Fruit fly (Drosophila melanogaster) whole organism, embryonic: ENCODE data around the gene CG46464.
A peak's percentile ranks its signal among the peaks of the same experiment; 100 is the strongest.

ENCODE experiments used
- Antp ChIP-seq: fragments of 200-800 bp; sonication (Bioruptor generic); optimal IDR thresholded peaks from 3 replicates; lab custom pipeline; 2016; ENCODE audit warnings: missing biosample characterization, missing genetic modification characterization
- Blimp-1 ChIP-seq: fragments of 200-800 bp; sonication (Bioruptor generic); optimal IDR thresholded peaks from 3 replicates; lab custom pipeline; 2018; ENCODE audit warnings: missing biosample characterization, missing genetic modification characterization, mild to moderate bottlenecking, moderate library complexity, missing genetic modification reagents
- CG10147 ChIP-seq: fragments of 200-800 bp; sonication (Bioruptor generic); optimal IDR thresholded peaks from 2 replicates; lab custom pipeline; 2019; ENCODE audit warnings: missing biosample characterization, mild to moderate bottlenecking, missing genetic modification characterization, moderate library complexity
- CG10979 ChIP-seq: fragments of 200-800 bp; sonication (Bioruptor generic); optimal IDR thresholded peaks from 2 replicates; lab custom pipeline; 2018; ENCODE audit warnings: missing biosample characterization, mild to moderate bottlenecking, missing genetic modification characterization, moderate library complexity
- CG11504 ChIP-seq: fragments of 200-800 bp; sonication (Bioruptor generic); optimal IDR thresholded peaks from 3 replicates; lab custom pipeline; 2019; ENCODE audit warnings: missing biosample characterization, mild to moderate bottlenecking, missing genetic modification characterization, moderate library complexity
- CG12071 ChIP-seq: fragments of 200-800 bp; sonication (Bioruptor generic); optimal IDR thresholded peaks from 3 replicates; lab custom pipeline; 2018; ENCODE audit warnings: missing biosample characterization, mild to moderate bottlenecking, missing genetic modification characterization
- CG12744 ChIP-seq: fragments of 200-800 bp; sonication (Bioruptor generic); optimal IDR thresholded peaks from 2 replicates; lab custom pipeline; 2016; ENCODE audit warnings: missing biosample characterization, missing genetic modification characterization
- CG14441 ChIP-seq: fragments of 200-800 bp; sonication (Bioruptor generic); IDR thresholded peaks from 2 replicates; pipeline ENCODE4 v1.3.6; 2022; ENCODE audit warnings: missing biosample characterization, missing genetic modification characterization
- CG15696 ChIP-seq: fragments of 200-800 bp; sonication (Bioruptor generic); optimal IDR thresholded peaks from 2 replicates; lab custom pipeline; 2019; ENCODE audit warnings: missing biosample characterization, mild to moderate bottlenecking, missing genetic modification characterization, moderate library complexity
- CG16815 ChIP-seq: fragments of 200-800 bp; sonication (Bioruptor generic); optimal IDR thresholded peaks from 3 replicates; lab custom pipeline; 2017; ENCODE audit warnings: missing biosample characterization, mild to moderate bottlenecking, missing genetic modification characterization
- CG18262 ChIP-seq: fragments of 200-800 bp; optimal IDR thresholded peaks from 3 replicates; lab custom pipeline; 2019; ENCODE audit warnings: missing biosample characterization, mild to moderate bottlenecking, missing genetic modification characterization, moderate library complexity
- CG31388 ChIP-seq: fragments of 200-800 bp; sonication (Bioruptor generic); optimal IDR thresholded peaks from 2 replicates; lab custom pipeline; 2016; ENCODE audit warnings: missing biosample characterization, missing genetic modification characterization
- CG3281 ChIP-seq: fragments of 200-800 bp; sonication (Bioruptor generic); optimal IDR thresholded peaks from 3 replicates; lab custom pipeline; 2017; ENCODE audit warnings: missing biosample characterization, mild to moderate bottlenecking, missing genetic modification characterization
- CG4328 ChIP-seq: fragments of 200-800 bp; sonication (Bioruptor generic); optimal IDR thresholded peaks from 3 replicates; lab custom pipeline; 2017; ENCODE audit warnings: missing biosample characterization, missing genetic modification reagents, missing genetic modification characterization
- CG7839 ChIP-seq: fragments of 200-800 bp; sonication (Bioruptor generic); optimal IDR thresholded peaks from 3 replicates; lab custom pipeline; 2018; ENCODE audit warnings: missing biosample characterization, mild to moderate bottlenecking, missing genetic modification characterization, moderate library complexity
- CG8924 ChIP-seq: fragments of 200-800 bp; optimal IDR thresholded peaks from 3 replicates; lab custom pipeline; 2019; ENCODE audit warnings: missing biosample characterization, mild to moderate bottlenecking, missing genetic modification characterization, moderate library complexity
- CG9609 ChIP-seq: fragments of 200-800 bp; sonication (Bioruptor generic); optimal IDR thresholded peaks from 3 replicates; lab custom pipeline; 2016; ENCODE audit warnings: missing biosample characterization, missing genetic modification characterization
- CG9727 ChIP-seq: fragments of 200-800 bp; sonication (Bioruptor generic); optimal IDR thresholded peaks from 3 replicates; lab custom pipeline; 2017; ENCODE audit warnings: missing biosample characterization, mild to moderate bottlenecking, missing genetic modification characterization
- CG9932 ChIP-seq: fragments of 200-800 bp; sonication (Bioruptor generic); IDR thresholded peaks from 2 replicates; pipeline ENCODE4 v1.3.6; 2022; ENCODE audit warnings: missing biosample characterization, missing genetic modification characterization
- Chrac-16 ChIP-seq: fragments of 200-800 bp; sonication (Bioruptor generic); optimal IDR thresholded peaks from 3 replicates; lab custom pipeline; 2016; ENCODE audit warnings: missing biosample characterization, missing genetic modification characterization
- CoRest ChIP-seq: fragments of 200-800 bp; sonication (Bioruptor generic); optimal IDR thresholded peaks from 3 replicates; lab custom pipeline; 2018; ENCODE audit warnings: missing biosample characterization, mild to moderate bottlenecking, missing genetic modification characterization, moderate library complexity
- D ChIP-seq, 2 experiments: fragments of 200-800 bp in 1 of 2; fragments of >200 bp in 1 of 2; sonication (Bioruptor generic) in 1 of 2; optimal IDR thresholded peaks; 2 replicates in 1 of 2; 3 replicates in 1 of 2; lab custom pipeline; 2017; ENCODE audit warnings: mild to moderate bottlenecking in 1 of 2, missing biosample characterization in 1 of 2, missing genetic modification characterization in 1 of 2, missing genetic modification reagents in 1 of 2
- D19B ChIP-seq: fragments of 200-800 bp; sonication (Bioruptor generic); optimal IDR thresholded peaks from 2 replicates; lab custom pipeline; 2017; ENCODE audit warnings: missing biosample characterization, mild to moderate bottlenecking, missing genetic modification characterization
- E2f1 ChIP-seq: fragments of 200-800 bp; sonication (Bioruptor generic); IDR thresholded peaks from 2 replicates; pipeline ENCODE4 v1.3.6; 2022; ENCODE audit warnings: missing biosample characterization, missing genetic modification characterization
- Gsc ChIP-seq: fragments of 200-800 bp; sonication (Bioruptor generic); IDR thresholded peaks from 2 replicates; pipeline ENCODE4 v1.3.6; 2022; ENCODE audit warnings: missing biosample characterization, missing genetic modification characterization
- HLH54F ChIP-seq: fragments of 200-800 bp; sonication (Bioruptor generic); optimal IDR thresholded peaks from 3 replicates; lab custom pipeline; 2016; ENCODE audit warnings: missing biosample characterization, missing genetic modification characterization
- HLHmδ ChIP-seq: fragments of 200-800 bp; sonication (Bioruptor generic); optimal IDR thresholded peaks from 2 replicates; lab custom pipeline; 2018; ENCODE audit warnings: missing biosample characterization, mild to moderate bottlenecking, missing genetic modification characterization, moderate library complexity
- Hr3 ChIP-seq: fragments of 200-800 bp; sonication (Bioruptor generic); optimal IDR thresholded peaks from 3 replicates; lab custom pipeline; 2016; ENCODE audit warnings: missing biosample characterization, missing genetic modification characterization
- NFAT ChIP-seq: fragments of 200-800 bp; sonication (Bioruptor generic); IDR thresholded peaks from 2 replicates; pipeline ENCODE4 v1.3.6; 2022; ENCODE audit warnings: missing biosample characterization, missing genetic modification characterization
- Oli ChIP-seq: fragments of 200-800 bp; sonication (Bioruptor generic); optimal IDR thresholded peaks from 2 replicates; lab custom pipeline; 2018; ENCODE audit warnings: missing biosample characterization, mild to moderate bottlenecking, missing genetic modification characterization, moderate library complexity
- Scr ChIP-seq: fragments of 200-800 bp; sonication (Bioruptor generic); IDR thresholded peaks from 2 replicates; pipeline ENCODE4 v1.3.6; 2022; ENCODE audit warnings: missing biosample characterization, missing genetic modification characterization; ENCODE audit not compliant: partially characterized antibody
- az2 ChIP-seq: fragments of 200-800 bp; sonication (Bioruptor generic); optimal IDR thresholded peaks from 3 replicates; lab custom pipeline; 2016; ENCODE audit warnings: missing biosample characterization, missing genetic modification characterization
- cad ChIP-seq: fragments of >200 bp; optimal IDR thresholded peaks from 2 replicates; lab custom pipeline; 2017; ENCODE audit warnings: missing biosample characterization, missing genetic modification characterization
- cato ChIP-seq: fragments of 200-800 bp; sonication (Bioruptor generic); optimal IDR thresholded peaks from 2 replicates; lab custom pipeline; 2016; ENCODE audit warnings: missing biosample characterization, missing genetic modification characterization, borderline replicate concordance
- cg ChIP-seq: fragments of 200-800 bp; sonication (Bioruptor generic); optimal IDR thresholded peaks from 3 replicates; lab custom pipeline; 2019; ENCODE audit warnings: missing biosample characterization, mild to moderate bottlenecking, missing genetic modification characterization, moderate library complexity
- crol ChIP-seq: fragments of 200-800 bp; sonication (Bioruptor generic); IDR thresholded peaks from 2 replicates; pipeline ENCODE4 v1.3.6; 2022; ENCODE audit warnings: missing biosample characterization, missing genetic modification characterization
- danr ChIP-seq: fragments of 200-800 bp; sonication (Bioruptor generic); IDR thresholded peaks from 2 replicates; pipeline ENCODE4 v1.3.6; 2022; ENCODE audit warnings: missing biosample characterization, missing genetic modification characterization
- esg ChIP-seq: fragments of 200-800 bp; sonication (Bioruptor generic); conservative IDR thresholded peaks from 2 replicates; pipeline ENCODE4 v1.3.6; 2022; ENCODE audit warnings: missing biosample characterization, missing genetic modification characterization
- gcm ChIP-seq: fragments of 200-800 bp; sonication (Bioruptor generic); optimal IDR thresholded peaks from 2 replicates; lab custom pipeline; 2019; ENCODE audit warnings: missing biosample characterization, mild to moderate bottlenecking, missing genetic modification characterization, moderate library complexity
- ind ChIP-seq: fragments of 200-800 bp; sonication (Bioruptor generic); optimal IDR thresholded peaks from 3 replicates; lab custom pipeline; 2016; ENCODE audit warnings: missing biosample characterization, missing genetic modification characterization
- lola ChIP-seq, 3 experiments: fragments of >200 bp in 2 of 3; fragments of 200-800 bp in 1 of 3; sonication (Bioruptor generic) in 1 of 3; optimal IDR thresholded peaks; 2 replicates each; lab custom pipeline; 2017 to 2019; ENCODE audit warnings: missing biosample characterization in 3 of 3, missing genetic modification characterization in 3 of 3, mild to moderate bottlenecking in 1 of 3, moderate library complexity in 1 of 3
- mld ChIP-seq: fragments of 200-800 bp; sonication (Bioruptor generic); IDR thresholded peaks from 3 replicates; pipeline ENCODE4 v1.3.6; 2022; ENCODE audit warnings: missing biosample characterization, missing genetic modification characterization; ENCODE audit not compliant: partially characterized antibody
- nerfin-1 ChIP-seq: fragments of 200-800 bp; sonication (Bioruptor generic); optimal IDR thresholded peaks from 3 replicates; lab custom pipeline; 2019; ENCODE audit warnings: missing biosample characterization, mild to moderate bottlenecking, missing genetic modification characterization, moderate library complexity
- oc ChIP-seq: fragments of 200-800 bp; sonication (Bioruptor generic); optimal IDR thresholded peaks from 2 replicates; lab custom pipeline; 2018; ENCODE audit warnings: missing biosample characterization, mild to moderate bottlenecking, missing genetic modification characterization, moderate library complexity
- pan ChIP-seq, 4 experiments: fragments of >200 bp in 3 of 4; fragments of 200-800 bp in 1 of 4; sonication (Bioruptor generic) in 1 of 4; optimal IDR thresholded peaks in 3 of 4; IDR thresholded peaks in 1 of 4; 2 replicates each; pipeline versions ENCODE4 v1.3.6 to Lab custom; 2017 to 2022; ENCODE audit warnings: missing biosample characterization in 2 of 4, missing genetic modification characterization in 2 of 4, mixed read lengths in 1 of 4
- pfk ChIP-seq: fragments of 200-800 bp; sonication (Bioruptor generic); optimal IDR thresholded peaks from 2 replicates; lab custom pipeline; 2018; ENCODE audit warnings: missing biosample characterization, mild to moderate bottlenecking, missing genetic modification characterization, moderate library complexity
- so ChIP-seq: fragments of 200-800 bp; sonication (Bioruptor generic); IDR thresholded peaks from 3 replicates; pipeline ENCODE4 v1.3.6; 2022; ENCODE audit warnings: missing biosample characterization, missing genetic modification characterization
- unpg ChIP-seq: fragments of 200-800 bp; sonication (Bioruptor generic); optimal IDR thresholded peaks from 3 replicates; lab custom pipeline; 2018; ENCODE audit warnings: missing biosample characterization, mild to moderate bottlenecking, missing genetic modification characterization, moderate library complexity

CG46464 gene

dm6 chrX:17471584-17471983 is 27.8 kb upstream of the CG46464 start (continued):
- TF ChIP-seq CG31388 (GFP tag; lab: Kevin White, UChicago) = no peak
- peak; percentile 21 for TF ChIP-seq D19B (GFP tag; lab: Kevin White, UChicago)
- no peak for TF ChIP-seq CG4328 (GFP tag; lab: Kevin White, UChicago)
- peak in 1 of 3 experiments; percentile 66 for TF ChIP-seq lola (GFP tag; optimal IDR thresholded peaks at IDR 0.05; lab: Kevin White, UChicago)
- TF ChIP-seq ind (GFP tag; lab: Kevin White, UChicago) = no peak
- no peak for TF ChIP-seq so
- TF ChIP-seq gcm (GFP tag; lab: Kevin White, UChicago) = peak; percentile 34
- peak; percentile 30 for TF ChIP-seq CG11504 (tag; lab: Kevin White, UChicago)
- peak; percentile 20 for TF ChIP-seq cg (GFP tag; lab: Kevin White, UChicago)
- TF ChIP-seq esg (GFP tag; lab: Robert Waterston, UW) = no peak
- peak; percentile 77 for TF ChIP-seq CG18262
- peak; percentile 2 for TF ChIP-seq oc
- TF ChIP-seq az2 = peak; percentile 9
- TF ChIP-seq cad (GFP tag; lab: Kevin White, UChicago) = no peak
- TF ChIP-seq CG12744 (GFP tag; lab: Kevin White, UChicago) = no peak
- peak; percentile 26 for TF ChIP-seq CG15696 (tag; lab: Kevin White, UChicago)
- no peak for TF ChIP-seq nerfin-1 (tag; lab: Kevin White, UChicago)
- TF ChIP-seq NFAT (GFP tag; lab: Robert Waterston, UW) = no peak
- TF ChIP-seq CG16815 (GFP tag; lab: Kevin White, UChicago) = peak; percentile 35
- no peak for TF ChIP-seq CG10147 (GFP tag; lab: Kevin White, UChicago)
- TF ChIP-seq Hr3 = peak; percentile 10

dm6 chrX:17465523-17465922 is 21.7 kb upstream of the CG46464 start:
- TF ChIP-seq CG12071 (GFP tag; lab: Kevin White, UChicago) = peak; percentile 21
- TF ChIP-seq CG9932 (GFP tag; lab: Robert Waterston, UW) = peak; percentile 58; the same call in 1 of the 2 replicates
- TF ChIP-seq HLHmδ (GFP tag; lab: Kevin White, UChicago) = no peak
- TF ChIP-seq HLH54F (GFP tag; lab: Kevin White, UChicago) = peak; percentile 17
- TF ChIP-seq CG8924 (tag; lab: Kevin White, UChicago) = peak; percentile 10
- TF ChIP-seq Scr (GFP tag; lab: Robert Waterston, UW) = no peak
- TF ChIP-seq mld (GFP tag; lab: Robert Waterston, UW) = no peak
- TF ChIP-seq crol = no peak
- TF ChIP-seq E2f1 (GFP tag; lab: Robert Waterston, UW) = peak; percentile 21; the same call in 1 of the 2 replicates
- TF ChIP-seq danr (GFP tag; lab: Robert Waterston, UW) = 0 out of 2 replicates have a peak, but pooled peaks have one; percentile 6
- TF ChIP-seq CG9609 (GFP tag; lab: Kevin White, UChicago) = no peak
- TF ChIP-seq cato = no peak
- peak; percentile 7 for TF ChIP-seq Chrac-16 (GFP tag; lab: Kevin White, UChicago)
- peak; percentile 33 for TF ChIP-seq CG10979 (tag; lab: Kevin White, UChicago)
- TF ChIP-seq CoRest (tag; lab: Kevin White, UChicago) = peak; percentile 39
- no peak for TF ChIP-seq pfk (GFP tag; lab: Kevin White, UChicago)
- peak; percentile 39 for TF ChIP-seq Antp (GFP tag; lab: Kevin White, UChicago)
- TF ChIP-seq Blimp-1 (GFP tag; lab: Kevin White, UChicago) = peak; percentile 24
- peak; percentile 56 for TF ChIP-seq CG9727 (GFP tag; lab: Kevin White, UChicago)
- TF ChIP-seq unpg (GFP tag; lab: Kevin White, UChicago) = peak; percentile 45
- 0 out of 2 replicates have a peak, but pooled peaks have one; percentile 28 for TF ChIP-seq CG14441 (GFP tag; lab: Robert Waterston, UW)
- no peak for TF ChIP-seq Gsc (GFP tag; lab: Robert Waterston, UW)
- peak; percentile 57 for TF ChIP-seq CG7839
- no peak for TF ChIP-seq D (optimal IDR thresholded peaks at IDR 0.05; lab: Kevin White, UChicago)
- no peak for TF ChIP-seq D (GFP tag; optimal IDR thresholded peaks at IDR 0.05; lab: Kevin White, UChicago)
- TF ChIP-seq CG3281 = peak; percentile 48
- TF ChIP-seq Oli (tag; lab: Kevin White, UChicago) = peak; percentile 25
- no peak for TF ChIP-seq pan (optimal IDR thresholded peaks at IDR 0.05; lab: Kevin White, UChicago)
- TF ChIP-seq pan (GFP tag; optimal IDR thresholded peaks at IDR 0.05 in 1 of 2, IDR thresholded peaks at IDR 0.05 in 1 of 2) = peak in 1 of 2 experiments; percentile 23
